Worm (Caenorhabditis elegans) whole organism, L1 larva: Measurements from ENCODE around the gene C17B7.3.

ENCODE experiments used
- C16A3.4 ChIP-seq: fragments of 150-350 bp; optimal IDR thresholded peaks from 2 replicates; lab custom pipeline; 2014; ENCODE audit warnings: missing biosample characterization, missing genetic modification characterization
- grh-1 ChIP-seq: fragments of 200-800 bp; sonication (Bioruptor generic); IDR thresholded peaks from 2 replicates; pipeline ENCODE4 v1.3.6; 2022; ENCODE audit warnings: missing genetic modification reagents, missing genetic modification characterization, missing compliant biosample characterization
- lin-39 ChIP-seq: fragments of 150-350 bp; optimal IDR thresholded peaks from 2 replicates; lab custom pipeline; 2014; ENCODE audit warnings: missing biosample characterization, missing genetic modification reagents, missing genetic modification characterization
- mep-1 ChIP-seq: fragments of 150-350 bp; optimal IDR thresholded peaks from 2 replicates; lab custom pipeline; 2014; ENCODE audit warnings: missing biosample characterization, missing genetic modification characterization
- nhr-11 ChIP-seq: fragments of 150-350 bp; optimal IDR thresholded peaks from 2 replicates; lab custom pipeline; 2014; ENCODE audit warnings: missing biosample characterization, missing genetic modification characterization
- nhr-76 ChIP-seq: sonication (generic microtip); optimal IDR thresholded peaks from 2 replicates; lab custom pipeline; 2017; ENCODE audit warnings: missing biosample characterization, missing genetic modification characterization
- sptf-1 ChIP-seq: fragments of 150-350 bp; optimal IDR thresholded peaks from 2 replicates; lab custom pipeline; 2014; ENCODE audit warnings: missing biosample characterization, missing genetic modification characterization
- sup-37 ChIP-seq: fragments of 200-800 bp; sonication (Bioruptor generic); optimal IDR thresholded peaks from 2 replicates; lab custom pipeline; 2018; ENCODE audit warnings: mild to moderate bottlenecking, missing genetic modification characterization, missing compliant biosample characterization
- unc-62 ChIP-seq: fragments of 150-350 bp; optimal IDR thresholded peaks from 2 replicates; lab custom pipeline; 2014; ENCODE audit warnings: missing biosample characterization, missing genetic modification reagents, missing genetic modification characterization
- zag-1 ChIP-seq: fragments of 150-350 bp; optimal IDR thresholded peaks from 2 replicates; lab custom pipeline; 2014; ENCODE audit warnings: missing biosample characterization, missing genetic modification characterization

- TF ChIP-seq sptf-1 (tag; lab: Kevin White, UChicago) (no peak), C16A3.4 (tag; lab: Kevin White, UChicago) (no peak), nhr-76 (tag; lab: Kevin White, UChicago) (no peak), nhr-11 (tag; lab: Kevin White, UChicago) (no peak), mep-1 (tag; lab: Kevin White, UChicago) (no peak), unc-62 (GFP tag; lab: Kevin White, UChicago) (no peak), sup-37 (GFP tag; lab: Kevin White, UChicago) (no peak), zag-1 (tag; lab: Kevin White, UChicago) (no peak), lin-39 (tag; lab: Kevin White, UChicago) (no peak), grh-1 (no peak)
Observed at ce11 chrV:3342504-3342903, at the start of gene C17B7.3.
